Fruit fly (Drosophila melanogaster) whole organism, embryonic: ENCODE results near the gene CAH16.

ENCODE experiments used
- Atf6 ChIP-seq: fragments of 200-800 bp; sonication (Bioruptor generic); IDR thresholded peaks from 2 replicates; pipeline ENCODE4 v1.3.6; 2022; ENCODE audit warnings: missing biosample characterization, missing genetic modification characterization
- CG11695 ChIP-seq: fragments of 200-800 bp; sonication (Bioruptor generic); IDR thresholded peaks from 3 replicates; pipeline ENCODE4 v1.3.6; 2022; ENCODE audit warnings: missing biosample characterization, missing genetic modification characterization
- CG12104 ChIP-seq: fragments of 200-800 bp; sonication (Bioruptor generic); optimal IDR thresholded peaks from 3 replicates; lab custom pipeline; 2016; ENCODE audit warnings: missing biosample characterization, missing genetic modification characterization
- CG12219 ChIP-seq: fragments of 200-800 bp; sonication (Bioruptor generic); optimal IDR thresholded peaks from 3 replicates; lab custom pipeline; 2018; ENCODE audit warnings: missing biosample characterization, mild to moderate bottlenecking, missing genetic modification characterization
- CG13894 ChIP-seq: fragments of 200-800 bp; sonication (Bioruptor generic); optimal IDR thresholded peaks from 3 replicates; lab custom pipeline; 2018; ENCODE audit warnings: missing biosample characterization, mild to moderate bottlenecking, missing genetic modification characterization, moderate library complexity
- CG14667 ChIP-seq: fragments of 200-800 bp; sonication (Bioruptor generic); IDR thresholded peaks from 2 replicates; pipeline ENCODE4 v1.3.6; 2022; ENCODE audit warnings: missing biosample characterization, missing genetic modification characterization
- CG15011 ChIP-seq: fragments of 200-800 bp; sonication (Bioruptor generic); optimal IDR thresholded peaks from 3 replicates; lab custom pipeline; 2018; ENCODE audit warnings: missing biosample characterization, mild to moderate bottlenecking, missing genetic modification characterization
- CG15479 ChIP-seq: fragments of 200-800 bp; sonication (Bioruptor generic); optimal IDR thresholded peaks from 3 replicates; lab custom pipeline; 2019; ENCODE audit warnings: missing biosample characterization, mild to moderate bottlenecking, missing genetic modification characterization, moderate library complexity
- CG1603 ChIP-seq: fragments of 200-800 bp; sonication (Bioruptor generic); optimal IDR thresholded peaks from 2 replicates; lab custom pipeline; 2019; ENCODE audit warnings: missing biosample characterization, mild to moderate bottlenecking, missing genetic modification characterization, moderate library complexity
- CG17385 ChIP-seq: fragments of 200-800 bp; sonication (Bioruptor generic); optimal IDR thresholded peaks from 3 replicates; lab custom pipeline; 2018; ENCODE audit warnings: missing biosample characterization, mild to moderate bottlenecking, missing genetic modification characterization
- CG18476 ChIP-seq: fragments of 200-800 bp; sonication (Bioruptor generic); optimal IDR thresholded peaks from 2 replicates; lab custom pipeline; 2016; ENCODE audit warnings: missing biosample characterization, mild to moderate bottlenecking, missing genetic modification characterization
- CG2199 ChIP-seq: fragments of 200-800 bp; sonication (Bioruptor generic); IDR thresholded peaks from 3 replicates; pipeline ENCODE4 v1.3.6; 2022; ENCODE audit warnings: missing biosample characterization, missing genetic modification characterization
- CG32772 ChIP-seq: fragments of 200-800 bp; sonication (Bioruptor generic); IDR thresholded peaks from 2 replicates; pipeline ENCODE4 v1.3.6; 2022; ENCODE audit warnings: missing biosample characterization, missing genetic modification characterization
- CG3726 ChIP-seq: fragments of 200-800 bp; sonication (Bioruptor generic); IDR thresholded peaks from 3 replicates; pipeline ENCODE4, ENCODE4 v1.3.6; 2022; ENCODE audit warnings: missing biosample characterization, missing genetic modification characterization
- CG4360 ChIP-seq: fragments of 200-800 bp; sonication (Bioruptor generic); IDR thresholded peaks from 2 replicates; pipeline ENCODE4 v1.3.6; 2022; ENCODE audit warnings: missing biosample characterization, missing genetic modification characterization
- CG6683 ChIP-seq: fragments of 200-800 bp; sonication (Bioruptor generic); optimal IDR thresholded peaks from 2 replicates; lab custom pipeline; 2017; ENCODE audit warnings: missing biosample characterization, mild to moderate bottlenecking, missing genetic modification characterization, missing genetic modification reagents
- CG7745 ChIP-seq: fragments of 200-800 bp; sonication (Bioruptor generic); optimal IDR thresholded peaks from 2 replicates; lab custom pipeline; 2018; ENCODE audit warnings: missing biosample characterization, mild to moderate bottlenecking, missing genetic modification characterization, moderate library complexity
- CG8281 ChIP-seq: fragments of 200-800 bp; sonication (Bioruptor generic); optimal IDR thresholded peaks from 2 replicates; lab custom pipeline; 2018; ENCODE audit warnings: missing biosample characterization, mild to moderate bottlenecking, missing genetic modification characterization, moderate library complexity
- CG8359 ChIP-seq: fragments of 200-800 bp; sonication (Bioruptor generic); optimal IDR thresholded peaks from 2 replicates; lab custom pipeline; 2017; ENCODE audit warnings: missing biosample characterization, mild to moderate bottlenecking, missing genetic modification characterization, borderline replicate concordance
- CG8388 ChIP-seq: fragments of 200-800 bp; sonication (Bioruptor generic); optimal IDR thresholded peaks from 2 replicates; lab custom pipeline; 2019; ENCODE audit warnings: missing biosample characterization, mild to moderate bottlenecking, missing genetic modification characterization, moderate library complexity
- CG9215 ChIP-seq: fragments of 200-800 bp; sonication (Bioruptor generic); IDR thresholded peaks from 2 replicates; pipeline ENCODE4 v1.3.6; 2022; ENCODE audit warnings: missing biosample characterization, missing genetic modification characterization
- CG9727 ChIP-seq: fragments of 200-800 bp; sonication (Bioruptor generic); optimal IDR thresholded peaks from 3 replicates; lab custom pipeline; 2017; ENCODE audit warnings: missing biosample characterization, mild to moderate bottlenecking, missing genetic modification characterization
- Chrac-16 ChIP-seq: fragments of 200-800 bp; sonication (Bioruptor generic); optimal IDR thresholded peaks from 3 replicates; lab custom pipeline; 2016; ENCODE audit warnings: missing biosample characterization, missing genetic modification characterization
- D19B ChIP-seq: fragments of 200-800 bp; sonication (Bioruptor generic); optimal IDR thresholded peaks from 2 replicates; lab custom pipeline; 2017; ENCODE audit warnings: missing biosample characterization, mild to moderate bottlenecking, missing genetic modification characterization
- Deaf1 ChIP-seq: fragments of 200-800 bp; optimal IDR thresholded peaks from 3 replicates; lab custom pipeline; 2019; ENCODE audit warnings: missing biosample characterization, mild to moderate bottlenecking, missing genetic modification characterization, moderate library complexity
- Dip3 ChIP-seq: fragments of 200-800 bp; sonication (Bioruptor generic); optimal IDR thresholded peaks from 3 replicates; lab custom pipeline; 2016; ENCODE audit warnings: missing biosample characterization, missing genetic modification characterization
- E2f2 ChIP-seq: fragments of 200-800 bp; sonication (Bioruptor generic); IDR thresholded peaks from 2 replicates; pipeline ENCODE4 v1.3.6; 2022; ENCODE audit warnings: missing biosample characterization, missing genetic modification characterization
- H2.0 ChIP-seq: fragments of 200-800 bp; sonication (Bioruptor generic); IDR thresholded peaks from 2 replicates; pipeline ENCODE4 v1.3.6; 2022; ENCODE audit warnings: missing biosample characterization, missing genetic modification characterization
- Hey ChIP-seq: fragments of 200-800 bp; sonication (Bioruptor generic); optimal IDR thresholded peaks from 3 replicates; lab custom pipeline; 2018; ENCODE audit warnings: missing biosample characterization, mild to moderate bottlenecking, missing genetic modification characterization
- Optix ChIP-seq: fragments of 200-800 bp; sonication (Bioruptor generic); IDR thresholded peaks from 3 replicates; pipeline ENCODE4 v1.3.6; 2022; ENCODE audit warnings: missing biosample characterization, missing genetic modification characterization
- Usf ChIP-seq: fragments of 200-800 bp; sonication (Bioruptor generic); optimal IDR thresholded peaks from 2 replicates; lab custom pipeline; 2017; ENCODE audit warnings: missing genotype, missing biosample characterization, missing genetic modification characterization
- Xbp1 ChIP-seq: fragments of 200-800 bp; sonication (Bioruptor generic); optimal IDR thresholded peaks from 3 replicates; lab custom pipeline; 2016; ENCODE audit warnings: missing biosample characterization, mild to moderate bottlenecking, missing genetic modification characterization
- abd-A ChIP-seq: fragments of 200-800 bp; sonication (Bioruptor generic); optimal IDR thresholded peaks from 3 replicates; lab custom pipeline; 2019; ENCODE audit warnings: missing biosample characterization, mild to moderate bottlenecking, missing genetic modification characterization, moderate library complexity
- aop ChIP-seq: fragments of 200-800 bp; sonication (Bioruptor generic); IDR thresholded peaks from 2 replicates; pipeline ENCODE4 v1.3.6; 2022; ENCODE audit warnings: missing biosample characterization, missing genetic modification characterization
- az2 ChIP-seq: fragments of 200-800 bp; sonication (Bioruptor generic); optimal IDR thresholded peaks from 3 replicates; lab custom pipeline; 2016; ENCODE audit warnings: missing biosample characterization, missing genetic modification characterization
- bigmax ChIP-seq: fragments of 200-800 bp; sonication (Bioruptor generic); optimal IDR thresholded peaks from 2 replicates; lab custom pipeline; 2018; ENCODE audit warnings: missing biosample characterization, mild to moderate bottlenecking, missing genetic modification characterization
- cad ChIP-seq: fragments of >200 bp; optimal IDR thresholded peaks from 2 replicates; lab custom pipeline; 2017; ENCODE audit warnings: missing biosample characterization, missing genetic modification characterization
- chinmo ChIP-seq: fragments of 200-800 bp; sonication (Bioruptor generic); IDR thresholded peaks from 4 replicates; pipeline ENCODE4 v1.3.6; 2022; ENCODE audit warnings: missing biosample characterization, missing genetic modification characterization; ENCODE audit not compliant: partially characterized antibody
- corto ChIP-seq: fragments of 200-800 bp; sonication (Bioruptor generic); optimal IDR thresholded peaks from 2 replicates; lab custom pipeline; 2016; ENCODE audit warnings: missing biosample characterization, mild to moderate bottlenecking, missing genetic modification characterization, moderate library complexity
- kah ChIP-seq: fragments of 200-800 bp; sonication (Bioruptor generic); optimal IDR thresholded peaks from 2 replicates; lab custom pipeline; 2018; ENCODE audit warnings: missing biosample characterization, mild to moderate bottlenecking, missing genetic modification characterization
- lab ChIP-seq: fragments of 200-800 bp; sonication (Bioruptor generic); optimal IDR thresholded peaks from 3 replicates; lab custom pipeline; 2017; ENCODE audit warnings: missing biosample characterization, missing genetic modification characterization, mild to moderate bottlenecking, moderate library complexity, missing genetic modification reagents
- maf-S ChIP-seq: fragments of 200-800 bp; sonication (Bioruptor generic); optimal IDR thresholded peaks from 2 replicates; lab custom pipeline; 2016; ENCODE audit warnings: missing biosample characterization, missing genetic modification characterization
- sc ChIP-seq, 3 experiments: fragments of >200 bp in 2 of 3; fragments of 200-800 bp in 1 of 3; sonication (Bioruptor generic) in 1 of 3; optimal IDR thresholded peaks; 2 replicates in 2 of 3; 3 replicates in 1 of 3; lab custom pipeline; 2017; ENCODE audit warnings: mild to moderate bottlenecking in 1 of 3, missing biosample characterization in 1 of 3, missing genetic modification characterization in 1 of 3, missing genetic modification reagents in 1 of 3
- slbo ChIP-seq: fragments of 200-800 bp; sonication (Bioruptor generic); IDR thresholded peaks from 2 replicates; pipeline ENCODE4 v1.3.6; 2022; ENCODE audit warnings: missing biosample characterization, missing genetic modification characterization
- sob ChIP-seq: fragments of 200-800 bp; sonication (Bioruptor generic); IDR thresholded peaks from 2 replicates; pipeline ENCODE4 v1.3.6; 2022; ENCODE audit warnings: missing biosample characterization, missing genetic modification characterization
- tll ChIP-seq, 2 experiments: fragments of 200-800 bp in 1 of 2; fragments of >200 bp in 1 of 2; sonication (Bioruptor generic) in 1 of 2; optimal IDR thresholded peaks; 2 replicates each; lab custom pipeline; 2017 to 2019; ENCODE audit warnings: missing biosample characterization in 2 of 2, missing genetic modification characterization in 2 of 2, mild to moderate bottlenecking in 1 of 2, moderate library complexity in 1 of 2
- trh ChIP-seq: fragments of 200-800 bp; sonication (Bioruptor generic); optimal IDR thresholded peaks from 2 replicates; lab custom pipeline; 2016; ENCODE audit warnings: missing biosample characterization, missing genetic modification characterization
- vnd ChIP-seq: fragments of 200-800 bp; sonication (Bioruptor generic); IDR thresholded peaks from 3 replicates; pipeline ENCODE4 v1.3.6; 2022; ENCODE audit warnings: missing biosample characterization, missing genetic modification characterization; ENCODE audit not compliant: partially characterized antibody
- zen ChIP-seq: fragments of 200-800 bp; sonication (Bioruptor generic); optimal IDR thresholded peaks from 3 replicates; lab custom pipeline; 2018; ENCODE audit warnings: missing biosample characterization, mild to moderate bottlenecking, missing genetic modification characterization, moderate library complexity

Gene CAH16

DNA sequence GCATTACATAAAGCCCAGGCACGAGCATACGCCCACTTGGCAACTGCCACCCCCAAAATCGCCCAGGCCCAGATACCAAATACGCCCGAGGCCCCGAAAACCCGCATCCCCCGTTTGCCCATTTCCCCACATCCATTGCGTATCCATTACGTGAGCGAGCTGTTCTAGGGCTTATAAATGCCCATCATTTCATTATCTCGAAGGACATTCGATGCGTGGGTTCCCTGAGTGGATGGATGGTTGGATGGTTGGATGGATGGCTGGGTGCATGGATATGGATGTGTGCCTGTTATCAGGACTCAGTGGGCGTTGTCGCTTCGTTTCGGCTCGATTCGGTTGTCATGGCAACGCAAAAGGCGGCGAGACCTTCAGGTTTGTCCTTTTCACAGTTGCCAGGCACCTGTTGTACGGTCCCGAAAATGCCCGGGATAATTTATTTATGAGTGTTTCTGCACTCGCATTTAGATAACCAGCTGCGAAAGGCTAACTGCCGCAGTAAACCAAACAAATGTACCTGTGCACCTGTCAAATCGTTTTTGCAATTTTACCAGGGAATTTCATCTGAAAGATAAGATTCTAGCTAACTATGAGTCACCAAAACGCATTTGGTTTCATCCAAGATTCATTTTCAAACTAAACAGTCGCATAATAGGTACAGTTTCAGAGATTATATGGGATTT, 37.0 kb upstream of the CAH16 start (continued):
- TF ChIP-seq aop: no peak
- TF ChIP-seq chinmo (GFP tag; lab: Robert Waterston, UW): 0 out of 4 replicates have a peak, but pooled peaks have one; percentile 3
- TF ChIP-seq CG6683 (GFP tag; lab: Kevin White, UChicago): no peak
- no peak for TF ChIP-seq CG8388 (GFP tag; lab: Kevin White, UChicago)
- no peak for TF ChIP-seq CG2199 (GFP tag; lab: Robert Waterston, UW)
- no peak for TF ChIP-seq sob (GFP tag; lab: Robert Waterston, UW)
- no peak for TF ChIP-seq CG1603 (tag; lab: Kevin White, UChicago)
- no peak for TF ChIP-seq lab
- TF ChIP-seq CG8281 (tag; lab: Kevin White, UChicago): peak; percentile 26
- no peak for TF ChIP-seq CG9215 (GFP tag; lab: Robert Waterston, UW)
- no peak for TF ChIP-seq H2.0 (GFP tag; lab: Robert Waterston, UW)
- peak; percentile 8 for TF ChIP-seq Deaf1 (tag; lab: Kevin White, UChicago)
- no peak for TF ChIP-seq bigmax (GFP tag; lab: Kevin White, UChicago)
- no peak for TF ChIP-seq slbo (GFP tag; lab: Robert Waterston, UW)
- no peak for TF ChIP-seq CG32772 (GFP tag; lab: Robert Waterston, UW)
- TF ChIP-seq corto: no peak
- no peak for TF ChIP-seq CG8359
- no peak for TF ChIP-seq D19B (GFP tag; lab: Kevin White, UChicago)
- no peak for TF ChIP-seq maf-S
- TF ChIP-seq CG9727 (GFP tag; lab: Kevin White, UChicago): no peak
- peak; percentile 33 for TF ChIP-seq Hey (tag; lab: Kevin White, UChicago)
- no peak for TF ChIP-seq vnd
- TF ChIP-seq CG15011 (GFP tag; lab: Kevin White, UChicago): no peak
- no peak for TF ChIP-seq CG11695 (GFP tag; lab: Robert Waterston, UW)
- TF ChIP-seq Optix: no peak
- no peak for TF ChIP-seq CG18476 (GFP tag; lab: Kevin White, UChicago)
- TF ChIP-seq CG12104 (GFP tag; lab: Kevin White, UChicago): no peak
- no peak for TF ChIP-seq kah (GFP tag; lab: Kevin White, UChicago)
- TF ChIP-seq CG4360 (GFP tag; lab: Robert Waterston, UW): 0 out of 2 replicates have a peak, but pooled peaks have one; percentile 2
- TF ChIP-seq tll (GFP tag; optimal IDR thresholded peaks at IDR 0.05; lab: Kevin White, UChicago): no peak
- no peak for TF ChIP-seq sc (optimal IDR thresholded peaks at IDR 0.05; lab: Kevin White, UChicago)
- no peak for TF ChIP-seq sc (GFP tag; optimal IDR thresholded peaks at IDR 0.05; lab: Kevin White, UChicago)
- TF ChIP-seq Chrac-16 (GFP tag; lab: Kevin White, UChicago): no peak
- TF ChIP-seq CG15479: peak; percentile 77
- no peak for TF ChIP-seq az2 (GFP tag; lab: Kevin White, UChicago)
- no peak for TF ChIP-seq Usf
- no peak for TF ChIP-seq CG12219 (GFP tag; lab: Kevin White, UChicago)
- no peak for TF ChIP-seq trh (GFP tag; lab: Kevin White, UChicago)
- no peak for TF ChIP-seq CG3726 (GFP tag; lab: Robert Waterston, UW)
- TF ChIP-seq CG13894 (tag; lab: Kevin White, UChicago): peak; percentile 93
- peak; percentile 62 for TF ChIP-seq zen (tag; lab: Kevin White, UChicago)
- TF ChIP-seq Atf6 (GFP tag; lab: Robert Waterston, UW): no peak
- no peak for TF ChIP-seq CG7745 (tag; lab: Kevin White, UChicago)
- no peak for TF ChIP-seq Dip3 (GFP tag; lab: Kevin White, UChicago)
- peak; percentile 98 for TF ChIP-seq abd-A (tag; lab: Kevin White, UChicago)
- no peak for TF ChIP-seq Xbp1 (GFP tag; lab: Kevin White, UChicago)
- no peak for TF ChIP-seq CG17385 (GFP tag; lab: Kevin White, UChicago)
- no peak for TF ChIP-seq E2f2
- TF ChIP-seq cad: peak; percentile 78
- TF ChIP-seq CG14667 (GFP tag; lab: Robert Waterston, UW): no peak
